Worm (Caenorhabditis elegans): ENCODE results near the gene F29B9.12.
"Not testable (repeated sequence)": the region's sequence is repeated elsewhere in the genome, so short reads cannot be mapped to it uniquely, and the experiment has no call there.

ce11 chrIV:4715785-4716184, 46.4 kb downstream of the F29B9.12 start, which contains the start of gene miro-1:
- TF ChIP-seq ceh-36 (tag; optimal IDR thresholded peaks at IDR 0.05); tbx-11 (GFP tag; IDR thresholded peaks at IDR 0.05); ama-1 (optimal IDR thresholded peaks at IDR 0.05); flt-1 (GFP tag; IDR thresholded peaks at IDR 0.05): not testable (repeated sequence)
